Worm (Caenorhabditis elegans): ENCODE results near the gene nas-37.

nas-37 gene

DNA sequence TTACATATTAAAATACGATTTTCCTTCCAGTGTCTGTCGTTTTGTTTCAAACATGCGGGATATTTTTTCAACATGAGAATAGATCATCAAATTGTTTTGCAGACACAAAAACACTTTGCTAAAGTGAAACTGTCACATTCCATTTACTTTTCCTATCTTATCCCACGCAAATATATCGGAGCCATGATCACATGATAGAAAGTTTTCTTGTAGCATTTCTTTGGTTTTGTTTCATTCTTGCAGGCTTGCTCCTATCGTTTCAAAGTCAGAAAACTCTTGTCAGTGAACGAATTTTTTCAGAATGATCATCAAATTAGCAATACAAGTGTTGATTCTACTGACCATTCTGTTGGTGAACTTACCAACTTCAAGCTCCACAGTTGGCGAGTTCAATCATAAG lies 27.6 kb downstream of the nas-37 start, which contains the start of gene C17G1.2 (continued):
- TF ChIP-seq F44E2.7 (GFP tag; IDR thresholded peaks at IDR 0.05) (no peak), ceh-32 (tag; optimal IDR thresholded peaks at IDR 0.05; ENCODE audit: poor library complexity) (no peak), daf-19 (GFP tag; conservative IDR thresholded peaks at IDR 0.05) (no peak), rbr-2 (tag; optimal IDR thresholded peaks at IDR 0.05) (no peak), dmd-8 (GFP tag; IDR thresholded peaks at IDR 0.05) (no peak), lin-13 (GFP tag; optimal IDR thresholded peaks at IDR 0.05) (no peak)

DNA sequence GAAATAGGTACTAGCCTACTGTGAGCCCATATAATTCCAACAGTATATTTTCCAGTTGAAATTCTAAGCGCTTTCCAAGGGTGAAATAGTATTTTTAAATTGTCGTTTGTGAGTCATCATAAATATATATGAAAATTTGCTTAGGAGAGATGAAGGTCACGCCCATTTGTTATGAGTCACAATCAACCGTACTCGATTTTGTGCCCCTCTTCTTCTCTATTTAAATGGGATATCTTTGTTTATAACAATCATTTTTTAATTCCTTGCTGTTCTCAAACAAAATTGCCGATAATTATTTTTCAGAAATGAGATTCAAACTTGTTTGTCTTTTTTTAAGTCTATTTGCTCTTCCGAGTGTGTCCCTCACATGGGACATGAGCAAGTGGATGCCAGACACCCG lies 29.9 kb downstream of the nas-37 start, which contains the start of gene folr-1:
Gene folr-1, plus strand, starts transcription at position 301 of the 400 bp plus-strand sequence.
- TF ChIP-seq zfp-3 (GFP tag; conservative IDR thresholded peaks at IDR 0.05) (no peak), mep-1 (tag; optimal IDR thresholded peaks at IDR 0.05) (no peak), lin-13 (GFP tag; optimal IDR thresholded peaks at IDR 0.05) (no peak), fkh-10 (GFP tag; optimal IDR thresholded peaks at IDR 0.05) (no peak), ztf-11 (tag; optimal IDR thresholded peaks at IDR 0.05) (no peak), rbr-2 (tag; optimal IDR thresholded peaks at IDR 0.05) (no peak), hmg-1.1 (GFP tag; IDR thresholded peaks at IDR 0.05) (no peak), dve-1 (tag; optimal IDR thresholded peaks at IDR 0.05; ENCODE audit: insufficient read depth) (no peak), madf-5 (GFP tag; IDR thresholded peaks at IDR 0.05) (no peak), spr-1 (tag; optimal IDR thresholded peaks at IDR 0.05) (no peak), dmd-9 (GFP tag; IDR thresholded peaks at IDR 0.05) (no peak), Y75B8A.6 (GFP tag; IDR thresholded peaks at IDR 0.05) (no peak), zip-11 (GFP tag; IDR thresholded peaks at IDR 0.05) (no peak), nhr-42 (GFP tag; IDR thresholded peaks at IDR 0.05) (no peak), duxl-1 (tag; optimal IDR thresholded peaks at IDR 0.05; ENCODE audit: poor library complexity) (no peak), F26F4.8 (GFP tag; conservative IDR thresholded peaks at IDR 0.05) (no peak), aly-2 (tag; optimal IDR thresholded peaks at IDR 0.05) (no peak), egl-27 (tag; optimal IDR thresholded peaks at IDR 0.05) (no peak), Y105C5A.15 (GFP tag; IDR thresholded peaks at IDR 0.05) (no peak), Y5F2A.4 (GFP tag; optimal IDR thresholded peaks at IDR 0.05) (no peak)

ce11 chrX:9917362-9917761 lies 31.5 kb downstream of the nas-37 start, which contains the start of gene F21G4.6:
Gene F21G4.6, minus strand, starts transcription at chrX:9917448.
- TF ChIP-seq mdl-1 (tag; optimal IDR thresholded peaks at IDR 0.05) (no peak), fkh-10 (GFP tag; optimal IDR thresholded peaks at IDR 0.05) (no peak), D1046.2 (GFP tag; IDR thresholded peaks at IDR 0.05) (no peak), egl-43 (GFP tag; IDR thresholded peaks at IDR 0.05) (no peak), ceh-62 (tag; optimal IDR thresholded peaks at IDR 0.05) (no peak), hmg-1.1 (GFP tag; IDR thresholded peaks at IDR 0.05) (no peak), attf-4 (tag; optimal IDR thresholded peaks at IDR 0.05) (no peak), set-16 (GFP tag; IDR thresholded peaks at IDR 0.05) (no peak), nhr-237 (tag; optimal IDR thresholded peaks at IDR 0.05) (no peak), nhr-76 (tag; optimal IDR thresholded peaks at IDR 0.05) (no peak), zag-1 (tag; optimal IDR thresholded peaks at IDR 0.05) (no peak), duxl-1 (tag; optimal IDR thresholded peaks at IDR 0.05; ENCODE audit: poor library complexity) (no peak)

DNA sequence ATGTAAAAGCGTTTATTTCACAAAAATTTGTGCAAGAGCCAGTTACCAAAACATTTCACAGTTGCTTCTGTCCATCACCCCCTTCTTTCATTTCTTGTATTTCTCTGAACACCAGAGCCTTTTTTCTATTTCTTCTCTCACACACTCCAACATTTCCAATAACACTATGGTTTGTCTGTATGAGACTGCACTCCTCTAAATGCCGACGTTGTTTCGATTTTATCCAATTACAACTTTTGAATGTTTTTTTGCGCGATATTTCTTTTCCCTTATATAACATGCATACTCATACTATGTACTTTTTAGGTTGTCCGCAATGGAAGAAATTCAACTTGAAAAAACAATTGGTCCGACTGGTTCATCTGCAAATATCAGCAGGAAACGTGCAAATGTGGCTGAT lies 43.0 kb downstream of the nas-37 start, which contains the start of gene F21G4.5:
Gene F21G4.5, plus strand, starts transcription at position 301 of the 400 bp plus-strand sequence.
- no peak for TF ChIP-seq daf-16 (GFP tag; optimal IDR thresholded peaks at IDR 0.05)
- no peak for TF ChIP-seq daf-16 (tag; optimal IDR thresholded peaks at IDR 0.05)
- no peak for TF ChIP-seq tra-1 (GFP tag; IDR thresholded peaks at IDR 0.05)
- no peak for TF ChIP-seq nhr-77 (tag; optimal IDR thresholded peaks at IDR 0.05)
- TF ChIP-seq egl-27 (tag; optimal IDR thresholded peaks at IDR 0.05): no peak
- TF ChIP-seq cey-2 (tag; optimal IDR thresholded peaks at IDR 0.05; ENCODE audit: borderline replicate concordance, insufficient read depth): no peak
- no peak for TF ChIP-seq zip-2 (tag; optimal IDR thresholded peaks at IDR 0.05)
- no peak for TF ChIP-seq unc-62 (GFP tag; optimal IDR thresholded peaks at IDR 0.05 in 1 of 2)
- TF ChIP-seq unc-62 (tag; optimal IDR thresholded peaks at IDR 0.05): no peak
- TF ChIP-seq F49E8.2 (tag; optimal IDR thresholded peaks at IDR 0.05; ENCODE audit: borderline replicate concordance): no peak
- no peak for TF ChIP-seq nhr-6 (tag; optimal IDR thresholded peaks at IDR 0.05)
- TF ChIP-seq duxl-1 (tag; optimal IDR thresholded peaks at IDR 0.05; ENCODE audit: poor library complexity): no peak
- no peak for TF ChIP-seq egl-43 (GFP tag; IDR thresholded peaks at IDR 0.05)
- TF ChIP-seq ceh-32 (tag; optimal IDR thresholded peaks at IDR 0.05; ENCODE audit: poor library complexity): no peak
- TF ChIP-seq F10B5.3 (tag; optimal IDR thresholded peaks at IDR 0.05): no peak
- TF ChIP-seq dmd-8 (GFP tag; IDR thresholded peaks at IDR 0.05): no peak
- TF ChIP-seq zag-1 (tag; optimal IDR thresholded peaks at IDR 0.05): no peak
- no peak for TF ChIP-seq hif-1 (tag; optimal IDR thresholded peaks at IDR 0.05)
